Worm (Caenorhabditis elegans) whole organism, midembryonic: Measurements from ENCODE around the gene clc-6.

Experiments
- T22C8.4 ChIP-seq: fragments of 200-800 bp; sonication (Bioruptor generic); IDR thresholded peaks from 2 replicates; pipeline ENCODE4 v1.3.6; 2022; ENCODE audit warnings: missing genetic modification characterization, missing compliant biosample characterization
- cog-1 ChIP-seq: sonication (generic microtip); optimal IDR thresholded peaks from 2 replicates; lab custom pipeline; 2016; ENCODE audit warnings: missing genetic modification characterization, missing compliant biosample characterization
- flt-1 ChIP-seq: fragments of 200-800 bp; sonication (Bioruptor generic); IDR thresholded peaks from 2 replicates; pipeline ENCODE4 v1.3.6; 2022; ENCODE audit warnings: missing genetic modification characterization, missing compliant biosample characterization
- klf-2 ChIP-seq: fragments of 200-800 bp; sonication (Bioruptor generic); conservative IDR thresholded peaks from 2 replicates; pipeline ENCODE4 v1.3.6; 2022; ENCODE audit warnings: missing genetic modification reagents, missing genetic modification characterization, missing compliant biosample characterization
- med-1 ChIP-seq: sonication (generic microtip); optimal IDR thresholded peaks from 2 replicates; lab custom pipeline; 2017; ENCODE audit warnings: missing genetic modification characterization, mild to moderate bottlenecking, missing compliant biosample characterization, antibody characterized with exemption, missing genetic modification reagents; ENCODE audit not compliant: insufficient read depth
- ref-1 ChIP-seq: fragments of 200-800 bp; sonication (Bioruptor generic); conservative IDR thresholded peaks from 2 replicates; pipeline ENCODE4 v1.3.6; 2022; ENCODE audit warnings: missing genetic modification reagents, missing genetic modification characterization, missing compliant biosample characterization
- tab-1 ChIP-seq: fragments of 200-800 bp; sonication (Bioruptor generic); IDR thresholded peaks from 2 replicates; pipeline ENCODE4 v1.3.6; 2022; ENCODE audit warnings: missing genetic modification characterization, missing compliant biosample characterization
- ztf-23 ChIP-seq: fragments of 200-800 bp; sonication (Bioruptor generic); IDR thresholded peaks from 2 replicates; pipeline ENCODE4 v1.3.6; 2022; ENCODE audit warnings: missing genetic modification reagents, missing genetic modification characterization, missing compliant biosample characterization
- ztf-29 ChIP-seq: fragments of 200-800 bp; sonication (Bioruptor generic); IDR thresholded peaks from 2 replicates; pipeline ENCODE4 v1.3.6; 2022; ENCODE audit warnings: missing genetic modification reagents, missing genetic modification characterization, missing compliant biosample characterization

Gene clc-6

DNA sequence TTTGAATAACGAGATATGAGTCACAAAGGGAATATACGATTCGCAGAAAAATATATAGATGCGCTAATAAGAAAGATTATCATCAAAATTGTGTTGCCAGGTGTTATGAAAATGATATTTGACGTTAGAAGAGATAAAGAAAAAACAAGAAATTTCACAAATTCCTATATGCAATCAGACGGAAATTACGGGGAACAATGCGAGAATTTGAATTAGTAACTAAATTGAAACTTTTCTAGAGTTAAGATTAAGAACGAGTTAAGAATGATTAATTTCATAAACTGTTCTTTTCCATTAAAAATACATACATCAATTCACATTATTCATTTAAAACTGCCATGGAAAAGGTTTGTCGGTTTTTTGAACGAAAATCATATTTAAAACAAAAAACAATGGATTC is at the start of gene clc-6:
Gene clc-6 (minus strand): TSS at position 101 of the 400 bp plus-strand sequence.
- no peak for TF ChIP-seq med-1 (GFP tag; lab: Kevin White, UChicago)
- TF ChIP-seq cog-1 (tag; lab: Kevin White, UChicago) = no peak
- TF ChIP-seq tab-1 = no peak
- TF ChIP-seq flt-1 = no peak
- no peak for TF ChIP-seq T22C8.4 (GFP tag; lab: Robert Waterston, UW)
- TF ChIP-seq ref-1 (GFP tag; lab: Robert Waterston, UW) = no peak
- TF ChIP-seq ztf-23 (GFP tag; lab: Robert Waterston, UW) = no peak
- no peak for TF ChIP-seq klf-2

DNA sequence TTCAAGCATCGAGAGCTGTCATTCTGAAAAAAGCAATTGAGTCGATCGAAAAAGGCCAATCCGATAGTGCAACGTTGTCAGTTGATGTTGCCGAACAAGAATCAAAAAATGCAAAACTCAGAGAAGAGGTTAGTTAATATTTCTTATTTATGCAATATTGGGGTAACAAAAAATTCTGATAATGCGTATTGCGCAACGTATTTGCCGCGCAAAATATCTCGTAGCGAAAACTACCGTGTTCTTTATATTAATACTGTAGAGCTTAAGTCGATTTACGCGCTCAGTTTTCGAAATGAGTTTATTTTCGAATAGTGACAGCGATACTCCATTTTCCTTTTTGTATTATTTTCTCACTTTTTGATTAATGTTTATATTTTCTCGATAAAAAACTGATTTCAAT is 49.0 kb upstream of the clc-6 start:
- TF ChIP-seq tab-1 (no peak), ztf-23 (GFP tag; lab: Robert Waterston, UW) (no peak), klf-2 (no peak), ref-1 (GFP tag; lab: Robert Waterston, UW) (no peak), med-1 (GFP tag; lab: Kevin White, UChicago) (no peak), flt-1 (no peak), cog-1 (tag; lab: Kevin White, UChicago) (no peak), ztf-29 (no peak), T22C8.4 (GFP tag; lab: Robert Waterston, UW) (no peak)

DNA sequence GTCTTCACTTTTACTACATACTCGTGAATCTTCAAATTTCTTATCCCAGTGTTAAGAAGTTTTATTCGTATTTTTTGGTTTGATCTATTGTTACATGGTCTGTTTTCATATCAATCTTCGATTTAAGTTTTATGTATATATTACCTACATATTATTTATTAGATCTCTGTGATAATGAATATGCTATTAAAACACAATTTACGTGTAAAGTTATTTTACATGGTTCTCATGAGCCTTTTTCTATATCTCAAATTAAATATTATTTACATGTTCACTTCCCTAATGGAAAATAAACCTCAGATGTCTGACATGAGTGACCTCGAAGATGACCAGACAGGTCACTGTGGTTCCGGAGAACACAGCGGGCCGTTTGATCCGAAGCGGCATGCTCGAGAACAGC is 48.5 kb upstream of the clc-6 start, which contains the start of gene mxl-1:
Gene mxl-1 (plus strand): TSS at position 301 of the 400 bp plus-strand sequence.
- TF ChIP-seq T22C8.4 (GFP tag; lab: Robert Waterston, UW) = no peak
- no peak for TF ChIP-seq med-1 (GFP tag; lab: Kevin White, UChicago)
- no peak for TF ChIP-seq flt-1
- no peak for TF ChIP-seq klf-2
- no peak for TF ChIP-seq tab-1

DNA sequence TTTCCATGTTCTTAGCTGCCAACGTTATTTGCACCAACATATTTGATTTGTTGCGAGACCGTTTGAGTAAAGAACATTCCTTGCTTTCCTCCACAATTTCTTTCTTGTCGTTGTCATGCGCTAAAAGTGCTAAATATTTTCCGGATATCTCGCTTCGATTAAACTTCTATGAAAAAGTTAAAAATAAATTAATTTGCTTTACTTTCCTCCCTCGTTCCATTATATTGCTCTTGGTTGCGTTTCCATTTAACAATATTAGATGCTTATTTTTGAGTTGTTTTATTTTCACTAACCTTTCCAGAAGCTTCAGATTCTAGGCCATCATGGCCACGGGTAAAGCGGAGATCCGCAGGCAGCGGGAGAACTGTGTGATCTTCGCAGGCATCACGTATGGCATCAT is 45.6 kb upstream of the clc-6 start, which contains the start of gene pgap-1:
Gene pgap-1 (plus strand): TSS at position 301 of the 400 bp plus-strand sequence.
- TF ChIP-seq ztf-29 (no peak), cog-1 (tag; lab: Kevin White, UChicago) (no peak), tab-1 (no peak), ztf-23 (GFP tag; lab: Robert Waterston, UW) (no peak), med-1 (GFP tag; lab: Kevin White, UChicago) (no peak), ref-1 (GFP tag; lab: Robert Waterston, UW) (no peak), flt-1 (no peak), T22C8.4 (GFP tag; lab: Robert Waterston, UW) (no peak), klf-2 (no peak)

DNA sequence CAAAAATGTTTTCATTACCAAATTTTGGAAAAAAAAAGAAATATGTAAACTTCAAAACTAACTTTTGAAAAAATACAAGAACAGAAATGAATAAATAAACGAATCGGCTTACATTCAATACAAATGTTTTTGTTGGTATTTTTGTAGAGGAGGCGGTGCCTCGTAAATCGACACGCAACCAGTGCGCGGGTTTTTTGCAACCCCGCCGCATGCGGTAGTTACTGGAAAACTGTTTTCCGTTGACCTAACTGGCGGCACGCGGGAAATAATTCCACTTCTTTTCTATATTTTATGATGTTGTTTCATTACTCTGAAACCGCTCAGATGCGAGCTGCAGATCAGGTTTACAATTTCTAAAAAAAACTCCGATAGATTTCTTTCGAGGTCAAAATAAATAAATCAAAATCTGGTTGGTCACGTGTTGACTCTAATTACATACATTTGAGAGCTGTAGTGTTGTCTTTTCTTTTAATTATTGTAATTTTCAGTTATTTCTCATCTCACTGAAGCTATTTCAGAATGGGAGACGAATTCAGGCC is 43.2 kb upstream of the clc-6 start, which contains the start of the genes dvc-1 and ima-1:
Gene dvc-1 (minus strand): TSS at position 145 of the 539 bp plus-strand sequence.
Gene ima-1 (plus strand): TSS at position 489 of the 539 bp plus-strand sequence.
- TF ChIP-seq flt-1 (peak; percentile 87), ztf-29 (peak; percentile 27; the same call in 1 of the 2 replicates), tab-1 (peak; percentile 84), klf-2 (peak; percentile 73), ref-1 (GFP tag; lab: Robert Waterston, UW) (no peak), ztf-23 (GFP tag; lab: Robert Waterston, UW) (peak; percentile 84), med-1 (GFP tag; lab: Kevin White, UChicago) (peak; percentile 92), cog-1 (tag; lab: Kevin White, UChicago) (peak; percentile 78), T22C8.4 (GFP tag; lab: Robert Waterston, UW) (peak; percentile 57)

DNA sequence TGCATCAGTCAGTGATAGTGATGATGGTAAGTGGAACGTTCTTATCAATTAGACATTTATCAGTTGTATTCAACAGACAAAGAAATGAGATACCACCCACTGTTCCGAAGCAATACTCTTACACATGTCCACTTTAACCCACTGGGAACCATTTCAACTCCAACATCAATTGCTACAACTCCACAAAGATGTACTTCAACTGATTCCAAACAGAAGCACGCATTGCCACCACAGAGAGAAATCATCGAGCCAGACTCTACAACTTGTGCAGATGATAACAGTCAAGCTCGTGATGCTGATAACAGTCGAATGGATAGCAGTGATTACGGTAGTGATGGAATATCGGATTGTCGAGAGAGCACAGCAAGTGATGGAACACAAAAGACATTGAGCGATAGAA is 39.9 kb upstream of the clc-6 start:
- TF ChIP-seq med-1 (GFP tag; lab: Kevin White, UChicago) = no peak
- no peak for TF ChIP-seq flt-1
- no peak for TF ChIP-seq ztf-29
- TF ChIP-seq klf-2 = no peak
- TF ChIP-seq ref-1 (GFP tag; lab: Robert Waterston, UW) = no peak
- TF ChIP-seq cog-1 (tag; lab: Kevin White, UChicago) = no peak
- no peak for TF ChIP-seq ztf-23 (GFP tag; lab: Robert Waterston, UW)
- TF ChIP-seq T22C8.4 (GFP tag; lab: Robert Waterston, UW) = no peak
- no peak for TF ChIP-seq tab-1

DNA sequence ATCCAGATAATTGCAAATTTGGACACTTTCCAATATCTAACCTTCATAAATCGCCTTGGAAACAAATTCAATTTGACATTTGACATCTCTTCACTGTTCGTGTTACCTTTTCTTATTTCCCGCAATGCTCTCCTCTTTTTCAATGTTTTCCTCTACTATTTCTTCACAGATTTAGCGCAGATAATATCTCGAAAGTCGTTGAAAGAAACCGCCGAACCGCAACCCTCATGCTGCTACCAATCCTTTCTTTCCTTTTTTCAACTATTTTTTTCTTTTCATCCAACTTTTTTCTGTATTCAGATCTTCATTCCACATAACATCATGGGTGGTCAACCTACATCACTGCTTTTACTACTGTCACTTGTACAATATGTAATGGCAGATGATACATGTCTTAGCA is 38.3 kb upstream of the clc-6 start, which contains the start of gene T19B10.5:
Gene T19B10.5 (plus strand): TSS at position 301 of the 400 bp plus-strand sequence.
- TF ChIP-seq T22C8.4 (GFP tag; lab: Robert Waterston, UW) (no peak), cog-1 (tag; lab: Kevin White, UChicago) (no peak), ref-1 (GFP tag; lab: Robert Waterston, UW) (no peak), ztf-23 (GFP tag; lab: Robert Waterston, UW) (no peak), tab-1 (no peak), ztf-29 (no peak), klf-2 (no peak), med-1 (GFP tag; lab: Kevin White, UChicago) (no peak), flt-1 (no peak)

DNA sequence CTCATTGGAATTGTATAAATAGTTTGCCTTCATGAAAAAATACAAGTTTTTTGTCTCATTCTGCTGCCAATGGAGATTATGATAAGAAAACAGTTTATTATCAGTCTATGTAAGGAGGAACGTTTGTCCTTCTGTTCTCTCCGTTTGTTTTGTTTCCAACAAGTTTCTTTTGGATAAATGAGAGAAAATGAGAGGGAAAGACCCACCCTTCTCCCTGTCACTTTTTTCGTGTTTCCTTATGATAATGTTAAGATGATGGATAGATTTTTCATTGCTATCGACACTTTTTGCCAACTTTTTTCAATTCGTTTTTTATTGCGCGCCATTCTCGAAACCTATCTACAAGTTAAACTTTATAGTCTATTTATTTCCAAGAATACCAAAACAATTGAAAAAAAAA is 35.2 kb upstream of the clc-6 start:
- TF ChIP-seq ztf-29 = no peak
- TF ChIP-seq flt-1 = no peak
- no peak for TF ChIP-seq ref-1 (GFP tag; lab: Robert Waterston, UW)
- no peak for TF ChIP-seq ztf-23 (GFP tag; lab: Robert Waterston, UW)
- TF ChIP-seq klf-2 = no peak
- TF ChIP-seq T22C8.4 (GFP tag; lab: Robert Waterston, UW) = no peak
- no peak for TF ChIP-seq tab-1
- TF ChIP-seq med-1 (GFP tag; lab: Kevin White, UChicago) = no peak
- TF ChIP-seq cog-1 (tag; lab: Kevin White, UChicago) = no peak

DNA sequence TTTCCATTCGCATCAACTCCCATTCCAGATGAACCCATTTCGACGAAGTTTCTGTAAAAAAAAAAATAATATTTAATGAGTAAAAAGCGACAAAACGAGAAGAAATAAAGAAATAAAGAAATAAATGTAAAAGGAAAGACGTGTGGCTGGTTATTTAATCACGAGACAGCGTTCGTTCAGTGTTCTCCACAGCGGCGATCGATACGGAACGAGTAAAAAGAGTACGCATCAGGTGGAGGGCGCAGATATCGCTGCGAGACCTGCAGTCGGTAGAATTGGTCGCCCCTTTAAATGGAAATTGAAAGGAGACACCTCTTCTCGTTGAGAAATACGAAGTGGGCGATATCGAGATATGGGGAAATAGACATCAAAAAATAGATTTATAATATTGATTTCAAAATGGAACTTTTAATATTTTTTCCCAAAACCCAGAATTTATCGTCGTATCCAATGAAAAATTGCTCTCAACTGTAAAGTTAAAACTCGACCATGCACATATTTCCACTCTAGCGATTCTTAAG is 32.7 kb upstream of the clc-6 start, which contains the start of gene pqn-70:
Gene pqn-70 (minus strand): TSS at position 51 of the 521 bp plus-strand sequence.
- TF ChIP-seq med-1 (GFP tag; lab: Kevin White, UChicago) = no peak
- peak; percentile 61 for TF ChIP-seq cog-1 (tag; lab: Kevin White, UChicago)
- no peak for TF ChIP-seq ref-1 (GFP tag; lab: Robert Waterston, UW)
- peak; percentile 67; the same call in 1 of the 2 replicates for TF ChIP-seq flt-1
- peak; percentile 57; the same call in 1 of the 2 replicates for TF ChIP-seq ztf-23 (GFP tag; lab: Robert Waterston, UW)
- TF ChIP-seq tab-1 = no peak
- TF ChIP-seq klf-2 = no peak
- TF ChIP-seq T22C8.4 (GFP tag; lab: Robert Waterston, UW) = peak; percentile 90
